Worm (Caenorhabditis elegans) whole organism, midembryonic: Measurements from ENCODE around the gene txt-3.

Source experiments
- T22C8.4 ChIP-seq: fragments of 200-800 bp; sonication (Bioruptor generic); IDR thresholded peaks from 2 replicates; pipeline ENCODE4 v1.3.6; 2022; ENCODE audit warnings: missing genetic modification characterization, missing compliant biosample characterization
- flt-1 ChIP-seq: fragments of 200-800 bp; sonication (Bioruptor generic); IDR thresholded peaks from 2 replicates; pipeline ENCODE4 v1.3.6; 2022; ENCODE audit warnings: missing genetic modification characterization, missing compliant biosample characterization
- tab-1 ChIP-seq: fragments of 200-800 bp; sonication (Bioruptor generic); IDR thresholded peaks from 2 replicates; pipeline ENCODE4 v1.3.6; 2022; ENCODE audit warnings: missing genetic modification characterization, missing compliant biosample characterization

DNA sequence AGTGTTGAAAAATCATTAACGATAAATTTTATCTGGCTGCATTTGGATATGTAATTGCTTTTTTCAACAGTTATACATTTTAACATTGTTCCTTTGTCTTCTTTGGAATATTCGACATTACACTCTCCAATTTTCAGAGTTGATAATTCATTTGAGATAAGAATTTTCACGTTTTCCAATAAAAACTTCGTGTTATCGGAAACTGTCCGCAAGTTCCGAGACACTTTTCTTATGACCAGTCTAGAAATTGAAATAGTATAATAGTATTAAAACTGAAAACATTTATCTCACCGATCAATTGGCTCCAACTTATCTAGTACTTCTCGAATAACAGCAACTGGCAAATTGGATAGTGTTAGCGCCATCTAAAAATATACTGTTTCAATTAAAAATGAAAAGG is 26.1 kb upstream of the txt-3 start, which contains the start of gene fbxa-86:
- TF ChIP-seq flt-1 (GFP tag; lab: Robert Waterston, UW) (no peak), T22C8.4 (GFP tag; lab: Robert Waterston, UW) (no peak), tab-1 (GFP tag; lab: Robert Waterston, UW) (no peak)
